Worm (Caenorhabditis elegans) whole organism, early embryonic: ENCODE measurements around the gene lpr-4.

Experiments used
- B0310.2 ChIP-seq: sonication (generic microtip); optimal IDR thresholded peaks from 2 replicates; lab custom pipeline; 2016; ENCODE audit warnings: mild to moderate bottlenecking, missing genetic modification characterization, missing compliant biosample characterization
- F13C5.2 ChIP-seq: sonication (generic microtip); optimal IDR thresholded peaks from 2 replicates; lab custom pipeline; 2017; ENCODE audit warnings: mild to moderate bottlenecking, missing genetic modification characterization, inconsistent platforms, missing compliant biosample characterization
- aly-1 ChIP-seq: sonication (generic microtip); optimal IDR thresholded peaks from 2 replicates; lab custom pipeline; 2016; ENCODE audit warnings: missing genetic modification characterization, missing compliant biosample characterization
- ama-1 ChIP-seq: fragments of 150-350 bp; optimal IDR thresholded peaks from 2 replicates; lab custom pipeline; 2014
- ceh-13 ChIP-seq: fragments of 200-800 bp; sonication (Bioruptor generic); optimal IDR thresholded peaks from 2 replicates; lab custom pipeline; 2018; ENCODE audit warnings: mild to moderate bottlenecking, missing genetic modification characterization, missing compliant biosample characterization
- ceh-36 ChIP-seq: sonication (generic microtip); optimal IDR thresholded peaks from 2 replicates; lab custom pipeline; 2016; ENCODE audit warnings: missing genetic modification characterization, inconsistent platforms, missing compliant biosample characterization
- ets-7 ChIP-seq: sonication (generic microtip); optimal IDR thresholded peaks from 2 replicates; lab custom pipeline; 2016; ENCODE audit warnings: missing genotype, missing genetic modification characterization, missing compliant biosample characterization
- flt-1 ChIP-seq: fragments of 200-800 bp; sonication (Bioruptor generic); IDR thresholded peaks from 2 replicates; pipeline ENCODE4 v1.3.6; 2022; ENCODE audit warnings: missing genetic modification characterization, missing compliant biosample characterization
- hmbx-1 ChIP-seq: sonication (generic microtip); optimal IDR thresholded peaks from 2 replicates; lab custom pipeline; 2016; ENCODE audit warnings: mild to moderate bottlenecking, missing genetic modification characterization, missing compliant biosample characterization
- hmg-4 ChIP-seq: fragments of 200-800 bp; sonication (Bioruptor generic); optimal IDR thresholded peaks from 2 replicates; lab custom pipeline; 2018; ENCODE audit warnings: mild to moderate bottlenecking, missing genetic modification characterization, missing compliant biosample characterization
- hnd-1 ChIP-seq: sonication (generic microtip); optimal IDR thresholded peaks from 2 replicates; lab custom pipeline; 2016; ENCODE audit warnings: missing genetic modification characterization, missing compliant biosample characterization
- pes-1 ChIP-seq: fragments of 200-800 bp; sonication (Bioruptor generic); IDR thresholded peaks from 2 replicates; pipeline ENCODE4 v1.3.6; 2022; ENCODE audit warnings: missing genetic modification reagents, missing genetic modification characterization, missing compliant biosample characterization
- scrt-1 ChIP-seq: fragments of 200-800 bp; sonication (Bioruptor generic); IDR thresholded peaks from 2 replicates; pipeline ENCODE4 v1.3.6; 2022; ENCODE audit warnings: missing genetic modification characterization, missing compliant biosample characterization
- sea-1 ChIP-seq: fragments of 200-800 bp; sonication (Bioruptor generic); conservative IDR thresholded peaks from 2 replicates; pipeline ENCODE4 v1.3.6; 2022; ENCODE audit warnings: missing genetic modification characterization, missing compliant biosample characterization
- tbx-11 ChIP-seq: fragments of 200-800 bp; sonication (Bioruptor generic); IDR thresholded peaks from 2 replicates; pipeline ENCODE4 v1.3.6; 2022; ENCODE audit warnings: missing genetic modification characterization, missing compliant biosample characterization
- tbx-37 ChIP-seq: fragments of 200-800 bp; sonication (Bioruptor generic); conservative IDR thresholded peaks from 2 replicates; pipeline ENCODE4 v1.3.6; 2022; ENCODE audit warnings: missing genetic modification reagents, missing genetic modification characterization, missing compliant biosample characterization
- tra-4 ChIP-seq: sonication (generic microtip); optimal IDR thresholded peaks from 2 replicates; lab custom pipeline; 2017; ENCODE audit warnings: missing genetic modification characterization, missing compliant biosample characterization

lpr-4 gene

ce11 chrX:11107076-11107475, 42.1 kb downstream of the lpr-4 start, which contains the start of gene clc-17:
TSS of gene clc-17 (plus strand) at chrX:11107376.
- no peak for TF ChIP-seq ama-1 (lab: Kevin White, UChicago)
- no peak for TF ChIP-seq B0310.2
- TF ChIP-seq pes-1 (GFP tag; lab: Robert Waterston, UW), result no peak
- TF ChIP-seq ceh-36 (tag; lab: Kevin White, UChicago), result no peak
- TF ChIP-seq sea-1 (GFP tag; lab: Robert Waterston, UW), result no peak
- TF ChIP-seq tbx-11 (GFP tag; lab: Robert Waterston, UW), result no peak
- TF ChIP-seq tbx-37, result no peak

DNA sequence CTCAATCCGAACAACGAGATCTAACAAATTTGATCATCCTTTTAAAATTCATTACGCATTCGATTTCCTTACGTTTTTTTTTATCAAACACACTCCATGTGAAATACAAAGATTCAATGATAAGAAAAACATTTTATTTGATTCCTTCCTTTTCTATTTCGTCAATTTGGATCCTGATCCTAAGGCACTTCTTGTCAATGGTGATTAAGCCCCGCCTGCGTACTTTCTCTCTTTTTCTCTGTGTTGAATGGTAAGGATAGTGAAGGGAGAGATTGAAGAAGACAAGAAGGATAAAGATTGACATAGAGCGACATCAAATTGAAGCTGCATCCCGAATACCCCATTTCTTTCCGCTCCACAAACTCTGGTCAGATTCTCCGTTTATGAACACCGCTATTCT, 44.3 kb downstream of the lpr-4 start, which contains the start of gene grd-1:
Gene grd-1, plus strand, starts transcription at position 241 of the 400 bp plus-strand sequence.
- TF ChIP-seq ceh-36 (tag; lab: Kevin White, UChicago), result no peak
- no peak for TF ChIP-seq ets-7 (tag; lab: Kevin White, UChicago)
- TF ChIP-seq hnd-1, result no peak
- TF ChIP-seq B0310.2, result no peak

DNA sequence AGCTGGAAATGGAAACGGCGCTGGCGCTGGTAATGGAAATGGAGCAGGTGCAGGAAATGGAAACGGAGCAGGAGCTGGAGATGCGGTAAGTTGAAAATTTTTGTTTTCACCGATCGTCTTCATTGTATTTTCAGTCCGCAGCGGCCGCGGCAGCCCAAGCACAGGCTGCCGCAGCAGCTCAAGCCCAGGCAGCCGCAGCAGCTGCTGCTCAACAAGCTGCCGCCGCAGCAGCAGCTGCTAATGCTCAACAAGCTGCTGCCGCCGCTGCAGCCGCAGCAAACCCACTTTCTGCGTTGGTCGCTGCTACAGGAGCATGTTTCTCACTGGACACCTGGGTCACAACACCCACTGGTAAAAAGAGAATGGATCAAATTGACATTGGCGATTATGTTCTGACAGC, 49.5 kb downstream of the lpr-4 start:
- TF ChIP-seq F13C5.2, result no peak
- no peak for TF ChIP-seq aly-1 (tag; lab: Kevin White, UChicago)
- no peak for TF ChIP-seq tbx-11 (GFP tag; lab: Robert Waterston, UW)
- TF ChIP-seq hmbx-1 (tag; lab: Kevin White, UChicago), result no peak
- TF ChIP-seq tbx-37, result no peak
- TF ChIP-seq B0310.2, result no peak
- TF ChIP-seq ets-7 (tag; lab: Kevin White, UChicago), result no peak
- no peak for TF ChIP-seq hnd-1
- no peak for TF ChIP-seq scrt-1 (GFP tag; lab: Robert Waterston, UW)
- TF ChIP-seq tra-4, result no peak
- TF ChIP-seq pes-1 (GFP tag; lab: Robert Waterston, UW), result no peak
- no peak for TF ChIP-seq sea-1 (GFP tag; lab: Robert Waterston, UW)
- no peak for TF ChIP-seq hmg-4 (GFP tag; lab: Kevin White, UChicago)
- no peak for TF ChIP-seq ceh-36 (tag; lab: Kevin White, UChicago)
- TF ChIP-seq flt-1 (GFP tag; lab: Robert Waterston, UW), result no peak
- no peak for TF ChIP-seq ama-1 (lab: Kevin White, UChicago)
- no peak for TF ChIP-seq ceh-13 (GFP tag; lab: Kevin White, UChicago)
